Fruit fly (Drosophila melanogaster) whole organism, embryonic: ENCODE data around the gene CG15414.

ENCODE experiments used
- CG11695 ChIP-seq: fragments of 200-800 bp; sonication (Bioruptor generic); IDR thresholded peaks from 3 replicates; pipeline ENCODE4 v1.3.6; 2022; ENCODE audit warnings: missing biosample characterization, missing genetic modification characterization
- CG11723 ChIP-seq: fragments of 200-800 bp; sonication (Bioruptor generic); optimal IDR thresholded peaks from 2 replicates; lab custom pipeline; 2017; ENCODE audit warnings: missing biosample characterization, mild to moderate bottlenecking, missing genetic modification characterization
- CG12299 ChIP-seq: fragments of 200-800 bp; sonication (Bioruptor generic); optimal IDR thresholded peaks from 2 replicates; lab custom pipeline; 2018; ENCODE audit warnings: missing biosample characterization, mild to moderate bottlenecking, missing genetic modification characterization
- CG17361 ChIP-seq: fragments of 200-800 bp; sonication (Bioruptor generic); IDR thresholded peaks from 3 replicates; pipeline ENCODE4 v1.3.6; 2022; ENCODE audit warnings: missing biosample characterization, missing genetic modification characterization
- CG2129 ChIP-seq: fragments of 200-800 bp; sonication (Bioruptor generic); IDR thresholded peaks from 2 replicates; pipeline ENCODE4 v1.3.6; 2022; ENCODE audit warnings: missing biosample characterization, missing genetic modification characterization; ENCODE audit not compliant: partially characterized antibody
- CG2202 ChIP-seq: fragments of 200-800 bp; sonication (Bioruptor generic); optimal IDR thresholded peaks from 2 replicates; lab custom pipeline; 2018; ENCODE audit warnings: missing biosample characterization, mild to moderate bottlenecking, missing genetic modification characterization
- CG2712 ChIP-seq: fragments of 200-800 bp; optimal IDR thresholded peaks from 3 replicates; lab custom pipeline; 2019; ENCODE audit warnings: missing biosample characterization, mild to moderate bottlenecking, missing genetic modification characterization, moderate library complexity
- CG31441 ChIP-seq: fragments of 200-800 bp; sonication (Bioruptor generic); IDR thresholded peaks from 2 replicates; pipeline ENCODE4 v1.3.6; 2022; ENCODE audit warnings: missing biosample characterization, missing genetic modification characterization
- CG32772 ChIP-seq: fragments of 200-800 bp; sonication (Bioruptor generic); IDR thresholded peaks from 2 replicates; pipeline ENCODE4 v1.3.6; 2022; ENCODE audit warnings: missing biosample characterization, missing genetic modification characterization
- CG42726 ChIP-seq: fragments of 200-800 bp; sonication (Bioruptor generic); IDR thresholded peaks from 2 replicates; pipeline ENCODE4 v1.3.6; 2022; ENCODE audit warnings: missing biosample characterization, missing genetic modification characterization; ENCODE audit not compliant: partially characterized antibody
- CG4617 ChIP-seq: fragments of 200-800 bp; sonication (Bioruptor generic); optimal IDR thresholded peaks from 3 replicates; lab custom pipeline; 2016; ENCODE audit warnings: missing biosample characterization, missing genetic modification characterization, borderline replicate concordance
- CG5245 ChIP-seq: fragments of 200-800 bp; sonication (Bioruptor generic); optimal IDR thresholded peaks from 3 replicates; lab custom pipeline; 2016; ENCODE audit warnings: missing biosample characterization, missing genetic modification characterization
- CG6813 ChIP-seq: fragments of 200-800 bp; sonication (Bioruptor generic); optimal IDR thresholded peaks from 2 replicates; lab custom pipeline; 2017; ENCODE audit warnings: missing biosample characterization, missing genetic modification characterization, mild to moderate bottlenecking, moderate library complexity, missing genetic modification reagents
- CG7839 ChIP-seq: fragments of 200-800 bp; sonication (Bioruptor generic); optimal IDR thresholded peaks from 3 replicates; lab custom pipeline; 2018; ENCODE audit warnings: missing biosample characterization, mild to moderate bottlenecking, missing genetic modification characterization, moderate library complexity
- D ChIP-seq, 2 experiments: fragments of 200-800 bp in 1 of 2; fragments of >200 bp in 1 of 2; sonication (Bioruptor generic) in 1 of 2; optimal IDR thresholded peaks; 2 replicates in 1 of 2; 3 replicates in 1 of 2; lab custom pipeline; 2017; ENCODE audit warnings: mild to moderate bottlenecking in 1 of 2, missing biosample characterization in 1 of 2, missing genetic modification characterization in 1 of 2, missing genetic modification reagents in 1 of 2
- Dek ChIP-seq: fragments of 200-800 bp; sonication (Bioruptor generic); optimal IDR thresholded peaks from 3 replicates; lab custom pipeline; 2019; ENCODE audit warnings: missing biosample characterization, mild to moderate bottlenecking, missing genetic modification characterization, moderate library complexity
- Dfd ChIP-seq, 2 experiments: fragments of >200 bp; optimal IDR thresholded peaks; 2 replicates each; lab custom pipeline; 2017; ENCODE audit warnings: missing biosample characterization in 2 of 2, missing genetic modification characterization in 2 of 2
- Dref ChIP-seq: fragments of 200-800 bp; sonication (Bioruptor generic); IDR thresholded peaks from 2 replicates; pipeline ENCODE4 v1.3.6; 2022; ENCODE audit warnings: missing biosample characterization, missing genetic modification characterization
- E2f2 ChIP-seq: fragments of 200-800 bp; sonication (Bioruptor generic); IDR thresholded peaks from 2 replicates; pipeline ENCODE4 v1.3.6; 2022; ENCODE audit warnings: missing biosample characterization, missing genetic modification characterization
- ERR ChIP-seq: fragments of 200-800 bp; sonication (Bioruptor generic); optimal IDR thresholded peaks from 2 replicates; lab custom pipeline; 2016; ENCODE audit warnings: missing biosample characterization, missing genetic modification characterization
- HmgZ ChIP-seq: fragments of 200-800 bp; sonication (Bioruptor generic); optimal IDR thresholded peaks from 2 replicates; lab custom pipeline; 2018; ENCODE audit warnings: missing biosample characterization, mild to moderate bottlenecking, missing genetic modification characterization
- Hr78 ChIP-seq, 2 experiments: fragments of 200-800 bp in 1 of 2; fragments of >200 bp in 1 of 2; sonication (Bioruptor generic) in 1 of 2; optimal IDR thresholded peaks; 2 replicates each; lab custom pipeline; 2017 to 2019; ENCODE audit warnings: missing biosample characterization in 2 of 2, missing genetic modification characterization in 2 of 2, mild to moderate bottlenecking in 1 of 2, moderate library complexity in 1 of 2
- Kr ChIP-seq: fragments of 200-800 bp; sonication (Bioruptor generic); optimal IDR thresholded peaks from 2 replicates; lab custom pipeline; 2017; ENCODE audit warnings: missing biosample characterization, mild to moderate bottlenecking, missing genetic modification characterization
- Lhr ChIP-seq: fragments of 200-800 bp; sonication (Bioruptor generic); optimal IDR thresholded peaks from 3 replicates; lab custom pipeline; 2017; ENCODE audit warnings: mild to moderate bottlenecking, missing biosample characterization, missing genetic modification reagents, missing genetic modification characterization
- Med ChIP-seq: fragments of 200-800 bp; sonication (Bioruptor generic); peaks from one replicate; lab custom pipeline; 2016; ENCODE audit warnings: missing biosample characterization, missing genetic modification characterization, mild to moderate bottlenecking, inconsistent platforms, moderate library complexity
- Sry-β ChIP-seq: fragments of 200-800 bp; sonication (Bioruptor generic); optimal IDR thresholded peaks from 2 replicates; lab custom pipeline; 2018; ENCODE audit warnings: missing biosample characterization, mild to moderate bottlenecking, missing genetic modification characterization, moderate library complexity
- Ssrp ChIP-seq: fragments of 200-800 bp; sonication (Bioruptor generic); optimal IDR thresholded peaks from 2 replicates; lab custom pipeline; 2018; ENCODE audit warnings: missing biosample characterization, mild to moderate bottlenecking, missing genetic modification characterization, moderate library complexity
- Taf1 ChIP-seq: fragments of 200-800 bp; sonication (Bioruptor generic); IDR thresholded peaks from 2 replicates; pipeline ENCODE4 v1.3.6; 2022; ENCODE audit warnings: missing biosample characterization, missing genetic modification characterization
- Tbp ChIP-seq: fragments of >200 bp; optimal IDR thresholded peaks from 2 replicates; lab custom pipeline; 2018; ENCODE audit warnings: missing biosample characterization, missing genetic modification characterization
- amos ChIP-seq: fragments of 200-800 bp; sonication (Bioruptor generic); IDR thresholded peaks from 2 replicates; pipeline ENCODE4 v1.3.6; 2022; ENCODE audit warnings: missing biosample characterization, missing genetic modification characterization; ENCODE audit not compliant: partially characterized antibody
- az2 ChIP-seq: fragments of 200-800 bp; sonication (Bioruptor generic); optimal IDR thresholded peaks from 3 replicates; lab custom pipeline; 2016; ENCODE audit warnings: missing biosample characterization, missing genetic modification characterization
- bbx ChIP-seq: fragments of 200-800 bp; sonication (Bioruptor generic); IDR thresholded peaks from 2 replicates; pipeline ENCODE4 v1.3.6; 2022; ENCODE audit warnings: missing biosample characterization, missing genetic modification characterization; ENCODE audit not compliant: partially characterized antibody
- bsh ChIP-seq, 2 experiments: fragments of 200-800 bp; sonication (Bioruptor generic); optimal IDR thresholded peaks; 2 replicates each; lab custom pipeline; 2017 to 2018; ENCODE audit warnings: mild to moderate bottlenecking in 2 of 2, missing biosample characterization in 2 of 2, missing genetic modification characterization in 2 of 2, moderate library complexity in 1 of 2
- dysf ChIP-seq: fragments of 200-800 bp; sonication (Bioruptor generic); IDR thresholded peaks from 3 replicates; pipeline ENCODE4 v1.3.6; 2022; ENCODE audit warnings: missing biosample characterization, missing genetic modification characterization
- eve ChIP-seq, 2 experiments: fragments of >200 bp; optimal IDR thresholded peaks; 2 replicates each; lab custom pipeline; 2017; ENCODE audit warnings: missing biosample characterization in 2 of 2, missing genetic modification characterization in 2 of 2
- exex ChIP-seq: fragments of 200-800 bp; sonication (Bioruptor generic); optimal IDR thresholded peaks from 4 replicates; lab custom pipeline; 2018; ENCODE audit warnings: missing biosample characterization, mild to moderate bottlenecking, missing genetic modification characterization, moderate library complexity
- eyg ChIP-seq: fragments of 200-800 bp; sonication (Bioruptor generic); optimal IDR thresholded peaks from 3 replicates; lab custom pipeline; 2016; ENCODE audit warnings: missing biosample characterization, missing genetic modification characterization
- fd64A ChIP-seq: fragments of 200-800 bp; sonication (Bioruptor generic); optimal IDR thresholded peaks from 3 replicates; lab custom pipeline; 2018; ENCODE audit warnings: missing biosample characterization, mild to moderate bottlenecking, missing genetic modification characterization
- fu2 ChIP-seq: fragments of 200-800 bp; sonication (Bioruptor generic); optimal IDR thresholded peaks from 2 replicates; lab custom pipeline; 2016; ENCODE audit warnings: missing biosample characterization, missing genetic modification characterization
- gce ChIP-seq: fragments of 200-800 bp; sonication (Bioruptor generic); IDR thresholded peaks from 3 replicates; pipeline ENCODE4 v1.3.6; 2022; ENCODE audit warnings: missing biosample characterization, missing genetic modification characterization
- jumu ChIP-seq: fragments of 200-800 bp; sonication (Bioruptor generic); optimal IDR thresholded peaks from 3 replicates; lab custom pipeline; 2016; ENCODE audit warnings: missing biosample characterization, missing genetic modification characterization
- lmd ChIP-seq: fragments of 200-800 bp; sonication (Bioruptor generic); IDR thresholded peaks from 2 replicates; pipeline ENCODE4 v1.3.6; 2022; ENCODE audit warnings: missing biosample characterization, missing genetic modification characterization
- lola ChIP-seq, 3 experiments: fragments of >200 bp in 2 of 3; fragments of 200-800 bp in 1 of 3; sonication (Bioruptor generic) in 1 of 3; optimal IDR thresholded peaks; 2 replicates each; lab custom pipeline; 2017 to 2019; ENCODE audit warnings: missing biosample characterization in 3 of 3, missing genetic modification characterization in 3 of 3, mild to moderate bottlenecking in 1 of 3, moderate library complexity in 1 of 3
- mirr ChIP-seq: fragments of 200-800 bp; sonication (Bioruptor generic); optimal IDR thresholded peaks from 3 replicates; lab custom pipeline; 2018; ENCODE audit warnings: missing biosample characterization, mild to moderate bottlenecking, missing genetic modification characterization
- org-1 ChIP-seq: fragments of 200-800 bp; sonication (Bioruptor generic); optimal IDR thresholded peaks from 2 replicates; lab custom pipeline; 2017; ENCODE audit warnings: missing biosample characterization, missing genetic modification characterization
- otp ChIP-seq: fragments of 200-800 bp; sonication (Bioruptor generic); IDR thresholded peaks from 3 replicates; pipeline ENCODE4, ENCODE4 v1.3.6; 2022; ENCODE audit warnings: missing biosample characterization, missing genetic modification characterization
- scrt ChIP-seq: fragments of 200-800 bp; sonication (Bioruptor generic); optimal IDR thresholded peaks from 2 replicates; lab custom pipeline; 2018; ENCODE audit warnings: missing biosample characterization, mild to moderate bottlenecking, missing genetic modification characterization, moderate library complexity
- sisA ChIP-seq: fragments of 200-800 bp; sonication (Bioruptor generic); IDR thresholded peaks from 2 replicates; pipeline ENCODE4 v1.3.6; 2022; ENCODE audit warnings: missing biosample characterization, missing genetic modification characterization
- usp ChIP-seq: fragments of >200 bp; optimal IDR thresholded peaks from 2 replicates; lab custom pipeline; 2017; ENCODE audit warnings: missing biosample characterization, missing genetic modification characterization
- zfh2 ChIP-seq: fragments of 200-800 bp; sonication (Bioruptor generic); optimal IDR thresholded peaks from 2 replicates; lab custom pipeline; 2016; ENCODE audit warnings: missing biosample characterization, missing genetic modification characterization

Gene CG15414

dm6 chr2L:3440322-3440721 is 50.5 kb downstream of the CG15414 start (continued):
- no peak for TF ChIP-seq HmgZ (tag; lab: Kevin White, UChicago)
- TF ChIP-seq Dek: peak; percentile 30
- peak; percentile 14 for TF ChIP-seq CG5245 (GFP tag; lab: Kevin White, UChicago)
- TF ChIP-seq usp (GFP tag; lab: Kevin White, UChicago): no peak
- TF ChIP-seq eve (GFP tag; optimal IDR thresholded peaks at IDR 0.05; lab: Kevin White, UChicago): no peak
- no peak for TF ChIP-seq CG12299 (tag; lab: Kevin White, UChicago)
- TF ChIP-seq lmd: peak; percentile 82
- TF ChIP-seq ERR (GFP tag; lab: Kevin White, UChicago): no peak
- peak; percentile 35 for TF ChIP-seq CG11723
- peak; percentile 84 for TF ChIP-seq sisA
- no peak for TF ChIP-seq mirr (GFP tag; lab: Kevin White, UChicago)
- TF ChIP-seq amos: no peak
- no peak for TF ChIP-seq CG2129 (GFP tag; lab: Robert Waterston, UW)
- no peak for TF ChIP-seq lola (GFP tag; optimal IDR thresholded peaks at IDR 0.05; lab: Kevin White, UChicago)
- peak; percentile 50 for TF ChIP-seq az2
- TF ChIP-seq D (optimal IDR thresholded peaks at IDR 0.05; lab: Kevin White, UChicago): no peak
- peak; percentile 67 for TF ChIP-seq D (GFP tag; optimal IDR thresholded peaks at IDR 0.05; lab: Kevin White, UChicago)
- no peak for TF ChIP-seq Dfd (GFP tag; optimal IDR thresholded peaks at IDR 0.05; lab: Kevin White, UChicago)
- peak; percentile 89 for TF ChIP-seq Med (GFP tag; lab: Kevin White, UChicago)
- peak; percentile 34 for TF ChIP-seq fu2 (GFP tag; lab: Kevin White, UChicago)
- peak; percentile 59; the same call in 1 of the 3 replicates for TF ChIP-seq gce (GFP tag; lab: Robert Waterston, UW)
- no peak for TF ChIP-seq exex
- no peak for TF ChIP-seq Kr (GFP tag; lab: Kevin White, UChicago)
- TF ChIP-seq bsh (GFP tag; optimal IDR thresholded peaks at IDR 0.05; lab: Kevin White, UChicago): peak in 1 of 2 experiments; percentile 37
- no peak for TF ChIP-seq Dref
- peak; percentile 9 for TF ChIP-seq Ssrp (tag; lab: Kevin White, UChicago)
- TF ChIP-seq CG42726: no peak
- no peak for TF ChIP-seq Lhr (GFP tag; lab: Kevin White, UChicago)
- peak; percentile 10 for TF ChIP-seq CG2202 (tag; lab: Kevin White, UChicago)
- peak; percentile 76 for TF ChIP-seq CG32772 (GFP tag; lab: Robert Waterston, UW)
- peak; percentile 76 for TF ChIP-seq CG2712 (tag; lab: Kevin White, UChicago)
- no peak for TF ChIP-seq bbx (GFP tag; lab: Robert Waterston, UW)
- peak; percentile 74 for TF ChIP-seq CG31441 (GFP tag; lab: Robert Waterston, UW)
- peak; percentile 4 for TF ChIP-seq eyg (GFP tag; lab: Kevin White, UChicago)
- peak; percentile 69; the same call in 2 of the 3 replicates for TF ChIP-seq CG11695
- TF ChIP-seq zfh2 (GFP tag; lab: Kevin White, UChicago): peak; percentile 16
- no peak for TF ChIP-seq Tbp
- peak; percentile 88 for TF ChIP-seq dysf
- peak; percentile 80 for TF ChIP-seq otp (GFP tag; lab: Robert Waterston, UW)
- no peak for TF ChIP-seq Sry-β (GFP tag; lab: Kevin White, UChicago)
- no peak for TF ChIP-seq fd64A (GFP tag; lab: Kevin White, UChicago)
- peak; percentile 19; the same call in 1 of the 2 replicates for TF ChIP-seq Taf1 (GFP tag; lab: Robert Waterston, UW)
- TF ChIP-seq CG17361 (GFP tag; lab: Robert Waterston, UW): peak; percentile 62; the same call in 2 of the 3 replicates
- peak; percentile 61 for TF ChIP-seq CG6813 (GFP tag; lab: Kevin White, UChicago)
- TF ChIP-seq E2f2: peak; percentile 49
- no peak for TF ChIP-seq CG4617 (GFP tag; lab: Kevin White, UChicago)
- no peak for TF ChIP-seq Hr78 (GFP tag; optimal IDR thresholded peaks at IDR 0.05; lab: Kevin White, UChicago)
- TF ChIP-seq CG7839: peak; percentile 68
- peak; percentile 55 for TF ChIP-seq org-1
- peak; percentile 33 for TF ChIP-seq scrt
- TF ChIP-seq jumu: peak; percentile 52
